Worm (Caenorhabditis elegans): Measurements from ENCODE around the gene F18C5.10.

- no peak for TF ChIP-seq fos-1 (tag; optimal IDR thresholded peaks at IDR 0.05)
- no peak for TF ChIP-seq elt-2 (tag; optimal IDR thresholded peaks at IDR 0.05)
- TF ChIP-seq nhr-76 (tag; optimal IDR thresholded peaks at IDR 0.05), result no peak
- no peak for TF ChIP-seq lir-3 (tag; optimal IDR thresholded peaks at IDR 0.05; ENCODE audit: poor library complexity)
- TF ChIP-seq snu-23 (GFP tag; optimal IDR thresholded peaks at IDR 0.05), result no peak
- TF ChIP-seq hlh-4 (tag; optimal IDR thresholded peaks at IDR 0.05), result no peak
- no peak for TF ChIP-seq egl-27 (tag; optimal IDR thresholded peaks at IDR 0.05)
- TF ChIP-seq ama-1 (optimal IDR thresholded peaks at IDR 0.05), result no peak
- TF ChIP-seq skn-1 (tag; optimal IDR thresholded peaks at IDR 0.05), result no peak
- no peak for TF ChIP-seq unc-30 (tag; optimal IDR thresholded peaks at IDR 0.05)
- TF ChIP-seq C16A3.4 (tag; optimal IDR thresholded peaks at IDR 0.05), result no peak
These were observed 32.6 kb downstream of the F18C5.10 start, which contains the start of gene C56E6.4 for ce11 chrII:6528629-6529028.
